Worm (Caenorhabditis elegans): ENCODE measurements around the gene fbxa-100.

- TF ChIP-seq ama-1 (optimal IDR thresholded peaks at IDR 0.05) (no peak), tbx-37 (GFP tag; conservative IDR thresholded peaks at IDR 0.05) (no peak), pes-1 (GFP tag; IDR thresholded peaks at IDR 0.05) (no peak), F13C5.2 (tag; optimal IDR thresholded peaks at IDR 0.05) (no peak), hmbx-1 (tag; optimal IDR thresholded peaks at IDR 0.05) (no peak)
Measured at ce11 chrV:16094284-16094683, 32.4 kb upstream of the fbxa-100 start, which contains the start of gene F22B8.7.

Data from whole organism, early embryonic.